Fruit fly (Drosophila melanogaster) whole organism, wandering third instar larva: Measurements from ENCODE around the gene Rab5.

Experiments
- Abd-B ChIP-seq: fragments of >200 bp; optimal IDR thresholded peaks from 2 replicates; lab custom pipeline; 2017; ENCODE audit warnings: missing biosample characterization, missing genetic modification characterization
- CG32264 ChIP-seq: fragments of 200-800 bp; sonication (Bioruptor generic); optimal IDR thresholded peaks from 2 replicates; lab custom pipeline; 2016; ENCODE audit warnings: missing biosample characterization, missing genetic modification characterization
- CG9705 ChIP-seq: fragments of 200-800 bp; sonication (Bioruptor generic); optimal IDR thresholded peaks from 2 replicates; lab custom pipeline; 2018; ENCODE audit warnings: missing biosample characterization, mild to moderate bottlenecking, missing genetic modification characterization
- CrebA ChIP-seq: fragments of 200-800 bp; sonication (Bioruptor generic); optimal IDR thresholded peaks from 2 replicates; lab custom pipeline; 2016; ENCODE audit warnings: missing biosample characterization, mild to moderate bottlenecking, missing genetic modification characterization, borderline replicate concordance
- Dfd ChIP-seq: fragments of >200 bp; optimal IDR thresholded peaks from 2 replicates; lab custom pipeline; 2017; ENCODE audit warnings: missing biosample characterization, missing genetic modification characterization
- Dif ChIP-seq: fragments of 200-275, 200-300 bp; sonication (Bioruptor generic); optimal IDR thresholded peaks from 2 replicates; lab custom pipeline; 2018; ENCODE audit warnings: missing biosample characterization, missing genetic modification characterization; ENCODE audit not compliant: partially characterized antibody
- GATAd ChIP-seq: sonication (Bioruptor generic); optimal IDR thresholded peaks from 2 replicates; lab custom pipeline; 2016; ENCODE audit warnings: missing biosample characterization, missing genetic modification characterization
- HLH106 ChIP-seq: fragments of 200-800 bp; optimal IDR thresholded peaks from 3 replicates; lab custom pipeline; 2019; ENCODE audit warnings: missing biosample characterization, mild to moderate bottlenecking, missing genetic modification characterization, moderate library complexity
- Hnf4 ChIP-seq: fragments of 200-800 bp; sonication (Bioruptor generic); optimal IDR thresholded peaks from 2 replicates; lab custom pipeline; 2016; ENCODE audit warnings: missing biosample characterization, mild to moderate bottlenecking, missing genetic modification characterization
- Hr78 ChIP-seq: fragments of >200 bp; optimal IDR thresholded peaks from 2 replicates; lab custom pipeline; 2017; ENCODE audit warnings: missing biosample characterization, missing genetic modification characterization
- Hr83 ChIP-seq: fragments of 200-300 bp; sonication (Bioruptor generic); optimal IDR thresholded peaks from 2 replicates; lab custom pipeline; 2016; ENCODE audit warnings: missing biosample characterization, mild to moderate bottlenecking, missing genetic modification characterization, moderate library complexity; ENCODE audit not compliant: poor library complexity, severe bottlenecking
- Jra ChIP-seq: sonication (Bioruptor generic); optimal IDR thresholded peaks from 2 replicates; lab custom pipeline; 2016; ENCODE audit warnings: missing biosample characterization, missing genetic modification characterization
- Mio ChIP-seq: sonication (Bioruptor generic); optimal IDR thresholded peaks from 2 replicates; lab custom pipeline; 2016; ENCODE audit warnings: missing biosample characterization, missing genetic modification characterization
- Myc ChIP-seq: fragments of >200 bp; optimal IDR thresholded peaks from 2 replicates; lab custom pipeline; 2017
- N ChIP-seq: fragments of >200 bp; optimal IDR thresholded peaks from 2 replicates; lab custom pipeline; 2018; ENCODE audit warnings: missing biosample characterization, missing external identifiers, missing genetic modification characterization
- OdsH ChIP-seq: fragments of 200-800 bp; sonication (Bioruptor generic); optimal IDR thresholded peaks from 2 replicates; lab custom pipeline; 2016; ENCODE audit warnings: missing biosample characterization, mild to moderate bottlenecking, missing genetic modification characterization
- Rel ChIP-seq, 2 experiments: fragments of 200-800 bp; sonication (Bioruptor generic) in 1 of 2; optimal IDR thresholded peaks; 2 replicates in 1 of 2; 3 replicates in 1 of 2; lab custom pipeline; 2016 to 2019; ENCODE audit warnings: mild to moderate bottlenecking in 2 of 2, missing biosample characterization in 2 of 2, missing genetic modification characterization in 2 of 2, moderate library complexity in 1 of 2
- Sp1 ChIP-seq: fragments of 200-800 bp; sonication (Bioruptor generic); optimal IDR thresholded peaks from 3 replicates; lab custom pipeline; 2019; ENCODE audit warnings: missing biosample characterization, mild to moderate bottlenecking, missing genetic modification characterization, moderate library complexity
- Vsx2 ChIP-seq: fragments of 200-300, 225-300 bp; sonication (Bioruptor generic); optimal IDR thresholded peaks from 2 replicates; lab custom pipeline; 2018; ENCODE audit warnings: missing biosample characterization, missing genetic modification characterization; ENCODE audit not compliant: partially characterized antibody
- br ChIP-seq: fragments of 200-800 bp; sonication (Bioruptor generic); optimal IDR thresholded peaks from 2 replicates; lab custom pipeline; 2016; ENCODE audit warnings: missing biosample characterization, missing genetic modification characterization
- brk ChIP-seq: fragments of 200-800 bp; sonication (Bioruptor generic); optimal IDR thresholded peaks from 2 replicates; lab custom pipeline; 2016; ENCODE audit warnings: missing biosample characterization, mild to moderate bottlenecking, missing genetic modification characterization
- dl ChIP-seq, 2 experiments: fragments of 175-275, 200-275 bp in 1 of 2; fragments of 200-275 bp in 1 of 2; sonication (Bioruptor generic); optimal IDR thresholded peaks; lab custom pipeline; 2018; ENCODE audit warnings: mild to moderate bottlenecking in 2 of 2, missing biosample characterization in 2 of 2, missing genetic modification characterization in 2 of 2, moderate library complexity in 2 of 2; ENCODE audit not compliant: partially characterized antibody in 2 of 2, insufficient read depth in 1 of 2
- dmrt93B ChIP-seq: fragments of 200-800 bp; sonication (Bioruptor generic); optimal IDR thresholded peaks from 2 replicates; lab custom pipeline; 2018; ENCODE audit warnings: missing biosample characterization, mild to moderate bottlenecking, missing genetic modification characterization
- dsf ChIP-seq: sonication (Bioruptor generic); optimal IDR thresholded peaks from 2 replicates; lab custom pipeline; 2016; ENCODE audit warnings: missing biosample characterization, missing genetic modification characterization, borderline replicate concordance
- ey ChIP-seq: fragments of 200-800 bp; sonication (Bioruptor generic); optimal IDR thresholded peaks from 2 replicates; lab custom pipeline; 2016; ENCODE audit warnings: missing biosample characterization, missing genetic modification characterization
- foxo ChIP-seq, 2 experiments: fragments of 200-800 bp; sonication (Bioruptor generic); optimal IDR thresholded peaks; 2 replicates in 1 of 2; 3 replicates in 1 of 2; lab custom pipeline; 2016 to 2017; ENCODE audit warnings: missing biosample characterization in 2 of 2, missing genetic modification characterization in 2 of 2
- fru ChIP-seq: fragments of 200-800 bp; sonication (Bioruptor generic); optimal IDR thresholded peaks from 3 replicates; lab custom pipeline; 2016; ENCODE audit warnings: missing biosample characterization, mild to moderate bottlenecking, missing genetic modification characterization
- h ChIP-seq: fragments of 200-800 bp; sonication (Bioruptor generic); optimal IDR thresholded peaks from 3 replicates; lab custom pipeline; 2016; ENCODE audit warnings: missing biosample characterization, mild to moderate bottlenecking, missing genetic modification characterization
- jim ChIP-seq: fragments of 175-275, 200-325 bp; sonication (Bioruptor generic); optimal IDR thresholded peaks from 2 replicates; lab custom pipeline; 2016; ENCODE audit warnings: missing biosample characterization, mild to moderate bottlenecking, missing genetic modification characterization
- lola ChIP-seq: fragments of >200 bp; optimal IDR thresholded peaks from 2 replicates; lab custom pipeline; 2017; ENCODE audit warnings: missing biosample characterization, missing genetic modification characterization
- psq ChIP-seq: fragments of 200-800 bp; sonication (Bioruptor generic); optimal IDR thresholded peaks from 3 replicates; lab custom pipeline; 2017; ENCODE audit warnings: missing biosample characterization, mild to moderate bottlenecking, missing genetic modification characterization, moderate library complexity
- rgr ChIP-seq: fragments of 200-800 bp; sonication (Bioruptor generic); optimal IDR thresholded peaks from 3 replicates; lab custom pipeline; 2016; ENCODE audit warnings: missing biosample characterization, mild to moderate bottlenecking, missing genetic modification characterization
- sage ChIP-seq: fragments of 200-800 bp; sonication (Bioruptor generic); optimal IDR thresholded peaks from 2 replicates; lab custom pipeline; 2016; ENCODE audit warnings: missing biosample characterization, mild to moderate bottlenecking, missing genetic modification characterization
- sv ChIP-seq: fragments of 200-800 bp; sonication (Bioruptor generic); optimal IDR thresholded peaks from 3 replicates; lab custom pipeline; 2016; ENCODE audit warnings: missing biosample characterization, missing genetic modification characterization
- tai ChIP-seq: sonication (Bioruptor generic); optimal IDR thresholded peaks from 2 replicates; lab custom pipeline; 2016; ENCODE audit warnings: missing biosample characterization, missing genetic modification characterization
- usp ChIP-seq: fragments of >200 bp; optimal IDR thresholded peaks from 2 replicates; lab custom pipeline; 2017; ENCODE audit warnings: missing biosample characterization, missing genetic modification characterization
- woc ChIP-seq: sonication (Bioruptor generic); optimal IDR thresholded peaks from 2 replicates; lab custom pipeline; 2016; ENCODE audit warnings: missing biosample characterization, mild to moderate bottlenecking, missing genetic modification characterization

Rab5 gene

DNA sequence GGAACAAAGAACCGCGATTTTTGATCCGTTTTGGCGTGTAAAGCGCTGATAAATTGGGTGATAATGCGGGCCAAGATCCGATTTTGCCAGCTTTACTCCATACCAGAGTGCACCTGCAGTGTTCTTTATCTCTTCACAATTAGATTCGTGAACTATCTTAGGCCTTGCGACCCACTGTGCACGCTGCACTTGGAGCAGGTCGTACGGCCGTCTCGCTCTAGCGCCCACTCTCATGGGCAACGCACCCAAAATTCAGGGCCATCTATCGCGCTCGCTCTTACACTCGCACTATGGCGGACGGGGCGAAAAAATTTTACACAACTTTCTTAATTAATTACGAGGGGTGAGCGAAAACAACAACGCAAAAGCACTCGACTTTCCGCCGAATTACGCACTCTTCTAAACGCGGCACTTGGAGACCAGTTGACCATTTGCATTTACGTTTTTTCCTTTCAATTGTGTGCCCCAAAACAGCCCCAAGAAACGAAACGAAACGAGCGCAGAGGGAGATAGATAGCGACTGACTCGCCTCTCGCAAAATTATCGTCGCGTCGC is 796 bp downstream of the Rab5 start (continued):
- no peak for TF ChIP-seq CG32264 (GFP tag; lab: Kevin White, UChicago)

dm6 chr2L:2363626-2364147 is 1.4 kb downstream of the Rab5 start:
- peak; percentile 93 for TF ChIP-seq fru (GFP tag; lab: Kevin White, UChicago)
- TF ChIP-seq CG32264 (GFP tag; lab: Kevin White, UChicago), result peak; percentile 65
- peak; percentile 78 for TF ChIP-seq woc (GFP tag; lab: Kevin White, UChicago)
- peak; percentile 93 for TF ChIP-seq brk
- peak; percentile 97 for TF ChIP-seq HLH106 (tag; lab: Kevin White, UChicago)
- TF ChIP-seq rgr (GFP tag; lab: Kevin White, UChicago), result peak; percentile 96
- peak in 1 of 2 experiments; percentile 95 for TF ChIP-seq foxo (GFP tag; optimal IDR thresholded peaks at IDR 0.05; lab: Kevin White, UChicago)
- TF ChIP-seq Dif (GFP tag; lab: Kevin White, UChicago), result no peak
- no peak for TF ChIP-seq jim (GFP tag; lab: Kevin White, UChicago)
- peak; percentile 85 for TF ChIP-seq sv
- TF ChIP-seq Sp1 (GFP tag; lab: Kevin White, UChicago), result peak; percentile 97
- peak; percentile 96 for TF ChIP-seq sage (GFP tag; lab: Kevin White, UChicago)
- peak; percentile 89 for TF ChIP-seq psq (GFP tag; lab: Kevin White, UChicago)
- TF ChIP-seq CG9705 (GFP tag; lab: Kevin White, UChicago), result peak; percentile 88
- peak; percentile 94 for TF ChIP-seq Rel (GFP tag; optimal IDR thresholded peaks at IDR 0.05; lab: Kevin White, UChicago)
- TF ChIP-seq Rel (tag; optimal IDR thresholded peaks at IDR 0.05; lab: Kevin White, UChicago), result peak; percentile 84
- TF ChIP-seq br (GFP tag; lab: Kevin White, UChicago), result peak; percentile 84
- TF ChIP-seq Dfd (GFP tag; lab: Kevin White, UChicago), result no peak
- no peak for TF ChIP-seq Hr78 (GFP tag; lab: Kevin White, UChicago)
- peak; percentile 51 for TF ChIP-seq Hr83 (GFP tag; lab: Kevin White, UChicago)
- TF ChIP-seq Abd-B (GFP tag; lab: Kevin White, UChicago), result no peak
- peak; percentile 92 for TF ChIP-seq OdsH (GFP tag; lab: Kevin White, UChicago)
- no peak for TF ChIP-seq N (GFP tag; lab: Kevin White, UChicago)
- no peak for TF ChIP-seq Jra
- peak; percentile 96 for TF ChIP-seq h (GFP tag; lab: Kevin White, UChicago)
- peak; percentile 82 for TF ChIP-seq Hnf4 (GFP tag; lab: Kevin White, UChicago)
- peak; percentile 91 for TF ChIP-seq ey (GFP tag; lab: Kevin White, UChicago)
- peak; percentile 91 for TF ChIP-seq dmrt93B (GFP tag; lab: Kevin White, UChicago)
- peak; percentile 41 for TF ChIP-seq dsf (GFP tag; lab: Kevin White, UChicago)

dm6 chr2L:2362808-2363394 is 2.2 kb downstream of the Rab5 start:
- TF ChIP-seq rgr (GFP tag; lab: Kevin White, UChicago), result no peak
- TF ChIP-seq dmrt93B (GFP tag; lab: Kevin White, UChicago), result no peak
- TF ChIP-seq foxo (GFP tag; optimal IDR thresholded peaks at IDR 0.05; lab: Kevin White, UChicago), result no peak
- TF ChIP-seq GATAd, result no peak
- no peak for TF ChIP-seq usp (GFP tag; lab: Kevin White, UChicago)
- TF ChIP-seq Mio, result no peak
- no peak for TF ChIP-seq Hr78 (GFP tag; lab: Kevin White, UChicago)
- no peak for TF ChIP-seq CrebA (GFP tag; lab: Kevin White, UChicago)
- no peak for TF ChIP-seq psq (GFP tag; lab: Kevin White, UChicago)
- TF ChIP-seq dl (GFP tag; optimal IDR thresholded peaks at IDR 0.05; lab: Kevin White, UChicago; ENCODE audit: insufficient read depth in 1 of 2, partially characterized antibody in 2 of 2), result no peak
- TF ChIP-seq jim (GFP tag; lab: Kevin White, UChicago), result no peak
- TF ChIP-seq Vsx2 (GFP tag; lab: Kevin White, UChicago), result no peak
- no peak for TF ChIP-seq Sp1 (GFP tag; lab: Kevin White, UChicago)
- TF ChIP-seq Myc (lab: Kevin White, UChicago), result no peak
- TF ChIP-seq CG9705 (GFP tag; lab: Kevin White, UChicago), result no peak
- no peak for TF ChIP-seq Jra
- no peak for TF ChIP-seq ey (GFP tag; lab: Kevin White, UChicago)
- no peak for TF ChIP-seq lola
- no peak for TF ChIP-seq brk
- no peak for TF ChIP-seq woc (GFP tag; lab: Kevin White, UChicago)
- TF ChIP-seq N (GFP tag; lab: Kevin White, UChicago), result no peak
- TF ChIP-seq Dfd (GFP tag; lab: Kevin White, UChicago), result no peak
- peak; percentile 29 for TF ChIP-seq h (GFP tag; lab: Kevin White, UChicago)
- TF ChIP-seq OdsH (GFP tag; lab: Kevin White, UChicago), result no peak
- no peak for TF ChIP-seq br (GFP tag; lab: Kevin White, UChicago)
- peak; percentile 70 for TF ChIP-seq fru (GFP tag; lab: Kevin White, UChicago)
- no peak for TF ChIP-seq tai (GFP tag; lab: Kevin White, UChicago)
- no peak for TF ChIP-seq Dif (GFP tag; lab: Kevin White, UChicago)
- no peak for TF ChIP-seq sage (GFP tag; lab: Kevin White, UChicago)
- TF ChIP-seq Abd-B (GFP tag; lab: Kevin White, UChicago), result no peak
- no peak for TF ChIP-seq CG32264 (GFP tag; lab: Kevin White, UChicago)
- no peak for TF ChIP-seq Hr83 (GFP tag; lab: Kevin White, UChicago)
- no peak for TF ChIP-seq Rel (GFP tag; optimal IDR thresholded peaks at IDR 0.05; lab: Kevin White, UChicago)
- TF ChIP-seq Rel (tag; optimal IDR thresholded peaks at IDR 0.05; lab: Kevin White, UChicago), result peak; percentile 36
- TF ChIP-seq Hnf4 (GFP tag; lab: Kevin White, UChicago), result peak; percentile 86
- no peak for TF ChIP-seq HLH106 (tag; lab: Kevin White, UChicago)
